Comparison of ENCODE assay signal across 1 fruit fly cellular context in the genomic region with DNA sequence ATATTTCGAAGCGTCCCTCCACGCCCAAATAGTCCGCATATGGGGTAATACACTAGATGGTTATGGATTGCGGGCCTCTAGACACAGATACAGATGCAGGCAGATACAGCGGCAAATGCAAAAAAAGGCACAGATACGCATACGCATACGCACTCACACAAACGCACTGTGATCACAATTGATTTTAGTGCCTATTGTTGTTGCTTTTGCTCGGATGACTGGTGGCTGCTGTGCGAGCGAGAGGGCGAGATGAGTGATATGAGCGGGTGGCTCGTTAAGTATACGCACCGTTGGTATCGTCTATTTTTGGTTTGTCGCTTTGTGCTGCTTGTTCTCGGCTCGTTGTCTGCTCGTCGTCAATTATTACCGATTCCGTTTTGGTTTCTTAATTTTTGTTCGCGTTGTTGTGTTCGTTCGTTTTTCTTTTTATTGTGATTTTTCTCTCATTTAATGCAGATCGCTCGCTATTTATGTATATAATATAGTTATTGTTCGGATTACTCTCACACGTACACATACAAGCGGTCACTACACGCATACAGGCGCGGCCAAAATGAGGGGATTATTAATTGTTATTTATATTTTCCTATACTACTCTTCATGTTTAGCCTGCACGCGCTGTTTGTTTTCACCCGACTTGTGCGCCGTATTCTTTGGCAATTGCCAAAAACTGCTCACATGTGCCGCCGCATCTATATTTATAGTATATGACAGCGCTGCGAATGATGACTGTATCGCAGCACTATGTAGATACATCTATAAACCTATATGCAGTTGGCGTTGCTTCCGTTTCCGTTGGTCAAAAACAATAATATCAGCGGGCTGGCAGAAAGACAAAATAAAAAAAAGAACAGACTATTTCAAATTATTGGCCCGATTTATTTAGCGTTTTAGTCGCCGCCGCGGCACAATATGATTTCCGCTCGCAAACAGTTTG.
TF ChIP-seq lines count a peak whose summit lies in the region.

No protein-coding gene starts in this region.

TF ChIP-seq in whole organism, embryonic, 481 proteins besides CTCF, POLR2A, EP300 and RAD21 (continued from another document):
- TF ChIP-seq bab2 (GFP tag; optimal IDR thresholded peaks at IDR 0.05; lab: Kevin White, UChicago) (no peak), z (GFP tag; IDR thresholded peaks at IDR 0.05; lab: Robert Waterston, UW) (peak; percentile 54; the same call in 1 of the 3 replicates), grau (tag; optimal IDR thresholded peaks at IDR 0.05; lab: Kevin White, UChicago) (no peak), CG6254 (GFP tag; optimal IDR thresholded peaks at IDR 0.05; lab: Kevin White, UChicago) (no peak), ci (GFP tag; IDR thresholded peaks at IDR 0.05; lab: Robert Waterston, UW) (peak; percentile 37; the same call in 2 of the 3 replicates), Ada2b (GFP tag; IDR thresholded peaks at IDR 0.05; lab: Robert Waterston, UW) (0 out of 2 replicates have a peak, but pooled peaks have one; percentile 4), sqz (GFP tag; optimal IDR thresholded peaks at IDR 0.05; lab: Kevin White, UChicago) (peak; percentile 23), CG8359 (GFP tag; optimal IDR thresholded peaks at IDR 0.05; lab: Kevin White, UChicago; ENCODE audit: borderline replicate concordance) (no peak), unc-4 (GFP tag; IDR thresholded peaks at IDR 0.05; lab: Robert Waterston, UW; ENCODE audit: partially characterized antibody) (no peak), kay (GFP tag; optimal IDR thresholded peaks at IDR 0.05; lab: Kevin White, UChicago) (peak; percentile 8), Nf-YA (GFP tag; IDR thresholded peaks at IDR 0.05; lab: Robert Waterston, UW) (no peak), CG4360 (GFP tag; IDR thresholded peaks at IDR 0.05; lab: Robert Waterston, UW) (peak; percentile 92), Ets97D (GFP tag; optimal IDR thresholded peaks at IDR 0.05; lab: Kevin White, UChicago) (no peak), sr (GFP tag; IDR thresholded peaks at IDR 0.05; lab: Robert Waterston, UW) (no peak), gsb (GFP tag; IDR thresholded peaks at IDR 0.05; lab: Robert Waterston, UW) (no peak), CG8290 (GFP tag; optimal IDR thresholded peaks at IDR 0.05; lab: Kevin White, UChicago) (no peak), CG8290 (tag; optimal IDR thresholded peaks at IDR 0.05; lab: Kevin White, UChicago) (peak in 1 of 2 experiments; percentile 56), CG10979 (tag; optimal IDR thresholded peaks at IDR 0.05; lab: Kevin White, UChicago) (peak; percentile 66), CG7372 (GFP tag; IDR thresholded peaks at IDR 0.05; lab: Robert Waterston, UW) (peak; percentile 96), vvl (GFP tag; IDR thresholded peaks at IDR 0.05; lab: Robert Waterston, UW) (peak; percentile 7; the same call in 1 of the 2 replicates), CG6272 (GFP tag; IDR thresholded peaks at IDR 0.05; lab: Robert Waterston, UW) (no peak), lilli (GFP tag; optimal IDR thresholded peaks at IDR 0.05; lab: Kevin White, UChicago) (no peak), zen2 (GFP tag; IDR thresholded peaks at IDR 0.05; lab: Robert Waterston, UW; ENCODE audit: partially characterized antibody) (0 out of 3 replicates have a peak, but pooled peaks have one; percentile 32), CG11696 (GFP tag; IDR thresholded peaks at IDR 0.05; lab: Robert Waterston, UW) (no peak), CG3847 (GFP tag; IDR thresholded peaks at IDR 0.05; lab: Robert Waterston, UW) (peak; percentile 20; the same call in 1 of the 2 replicates), CG9876 (GFP tag; optimal IDR thresholded peaks at IDR 0.05; lab: Kevin White, UChicago) (no peak), rib (GFP tag; IDR thresholded peaks at IDR 0.05; lab: Robert Waterston, UW) (no peak), CG11247 (GFP tag; IDR thresholded peaks at IDR 0.05; lab: Robert Waterston, UW) (no peak), CG7556 (GFP tag; optimal IDR thresholded peaks at IDR 0.05; lab: Kevin White, UChicago) (no peak), zf30C (GFP tag; optimal IDR thresholded peaks at IDR 0.05; lab: Kevin White, UChicago) (no peak), Sox100B (GFP tag; optimal IDR thresholded peaks at IDR 0.05; lab: Kevin White, UChicago) (peak; percentile 4), CG11085 (GFP tag; IDR thresholded peaks at IDR 0.05; lab: Robert Waterston, UW) (no peak), CG2712 (tag; optimal IDR thresholded peaks at IDR 0.05; lab: Kevin White, UChicago) (peak; percentile 18), gcm (GFP tag; optimal IDR thresholded peaks at IDR 0.05; lab: Kevin White, UChicago) (peak; percentile 9), CG6175 (GFP tag; IDR thresholded peaks at IDR 0.05; lab: Robert Waterston, UW) (no peak), CG16815 (GFP tag; optimal IDR thresholded peaks at IDR 0.05; lab: Kevin White, UChicago) (no peak), amos (GFP tag; IDR thresholded peaks at IDR 0.05; lab: Robert Waterston, UW; ENCODE audit: partially characterized antibody) (no peak), lbe (GFP tag; optimal IDR thresholded peaks at IDR 0.05; lab: Kevin White, UChicago) (no peak), Hmx (GFP tag; optimal IDR thresholded peaks at IDR 0.05; lab: Kevin White, UChicago) (no peak), CG3726 (GFP tag; IDR thresholded peaks at IDR 0.05; lab: Robert Waterston, UW) (0 out of 3 replicates have a peak, but pooled peaks have one; percentile 12), CG17385 (GFP tag; optimal IDR thresholded peaks at IDR 0.05; lab: Kevin White, UChicago) (no peak), CG13123 (GFP tag; optimal IDR thresholded peaks at IDR 0.05; lab: Kevin White, UChicago) (no peak), CG17912 (GFP tag; optimal IDR thresholded peaks at IDR 0.05; lab: Kevin White, UChicago) (no peak), CrebB (tag; optimal IDR thresholded peaks at IDR 0.05; lab: Kevin White, UChicago) (peak; percentile 43), BEAF-32 (GFP tag; optimal IDR thresholded peaks at IDR 0.05; lab: Kevin White, UChicago) (no peak), H2.0 (GFP tag; IDR thresholded peaks at IDR 0.05; lab: Robert Waterston, UW) (no peak), CG10654 (GFP tag; optimal IDR thresholded peaks at IDR 0.05; lab: Kevin White, UChicago) (no peak), CG10959 (GFP tag; IDR thresholded peaks at IDR 0.05; lab: Robert Waterston, UW) (no peak)
